Fruit fly (Drosophila melanogaster) whole organism, prepupa: ENCODE data around the gene enc.

Experiments used
- Blimp-1 ChIP-seq: fragments of 200-800 bp; sonication (Bioruptor generic); optimal IDR thresholded peaks from 3 replicates; lab custom pipeline; 2017; ENCODE audit warnings: missing biosample characterization, missing genetic modification characterization, mild to moderate bottlenecking, moderate library complexity, missing genetic modification reagents
- CG10631 ChIP-seq: fragments of 200-800 bp; sonication (Bioruptor generic); optimal IDR thresholded peaks from 2 replicates; lab custom pipeline; 2016; ENCODE audit warnings: missing biosample characterization, missing genetic modification characterization
- CG10669 ChIP-seq: fragments of 200-800 bp; sonication (Bioruptor generic); optimal IDR thresholded peaks from 3 replicates; lab custom pipeline; 2018; ENCODE audit warnings: missing biosample characterization, mild to moderate bottlenecking, missing genetic modification characterization, moderate library complexity
- CG3919 ChIP-seq: fragments of 200-800 bp; sonication (Bioruptor generic); optimal IDR thresholded peaks from 3 replicates; lab custom pipeline; 2016; ENCODE audit warnings: missing biosample characterization, missing genetic modification characterization
- Lpt ChIP-seq: fragments of 200-800 bp; sonication (Bioruptor generic); optimal IDR thresholded peaks from 3 replicates; lab custom pipeline; 2016; ENCODE audit warnings: missing biosample characterization, missing genetic modification characterization
- acj6 ChIP-seq: fragments of 200-800 bp; sonication (Bioruptor generic); optimal IDR thresholded peaks from 3 replicates; lab custom pipeline; 2016; ENCODE audit warnings: missing biosample characterization, missing genetic modification characterization
- fd85E ChIP-seq: fragments of 200-800 bp; sonication (Bioruptor generic); optimal IDR thresholded peaks from 3 replicates; lab custom pipeline; 2016; ENCODE audit warnings: missing biosample characterization, missing genetic modification characterization
- lz ChIP-seq: fragments of 200-800 bp; sonication (Bioruptor generic); optimal IDR thresholded peaks from 3 replicates; lab custom pipeline; 2016; ENCODE audit warnings: missing biosample characterization, missing genetic modification characterization

dm6 chr3L:3818566-3819325 lies at the start of gene enc:
- TF ChIP-seq CG10669 (GFP tag; lab: Kevin White, UChicago): no peak
- TF ChIP-seq CG10631: no peak
- TF ChIP-seq CG3919 (GFP tag; lab: Kevin White, UChicago): no peak
- TF ChIP-seq acj6 (GFP tag; lab: Kevin White, UChicago): no peak
- no peak for TF ChIP-seq Blimp-1 (GFP tag; lab: Kevin White, UChicago)
- TF ChIP-seq fd85E (GFP tag; lab: Kevin White, UChicago): no peak
- no peak for TF ChIP-seq Lpt (GFP tag; lab: Kevin White, UChicago)
- no peak for TF ChIP-seq lz (GFP tag; lab: Kevin White, UChicago)
